Worm (Caenorhabditis elegans) whole organism, L3 larva: ENCODE data around the gene T19H5.7.
"Not testable (repeated sequence)": the region's sequence is repeated elsewhere in the genome, so short reads cannot be mapped to it uniquely, and the experiment has no call there.

Source experiments
- R02D3.7 ChIP-seq: fragments of 150-350 bp; optimal IDR thresholded peaks from 2 replicates; lab custom pipeline; 2014; ENCODE audit warnings: missing biosample characterization, missing genetic modification characterization
- ZK546.5 ChIP-seq: sonication (generic microtip); optimal IDR thresholded peaks from 2 replicates; lab custom pipeline; 2017; ENCODE audit warnings: missing biosample characterization, missing genetic modification characterization
- ama-1 ChIP-seq: fragments of 150-350 bp; optimal IDR thresholded peaks from 2 replicates; lab custom pipeline; 2018
- ceh-16 ChIP-seq: sonication (generic microtip); optimal IDR thresholded peaks from 2 replicates; lab custom pipeline; 2017; ENCODE audit warnings: missing biosample characterization, missing genetic modification characterization
- ceh-82 ChIP-seq: fragments of 150-350 bp; optimal IDR thresholded peaks from 2 replicates; lab custom pipeline; 2014; ENCODE audit warnings: missing biosample characterization, missing genetic modification characterization
- ceh-9 ChIP-seq: sonication (generic microtip); optimal IDR thresholded peaks from 2 replicates; lab custom pipeline; 2018; ENCODE audit warnings: missing biosample characterization, missing genetic modification characterization
- daf-12 ChIP-seq: fragments of 150-350 bp; optimal IDR thresholded peaks from 2 replicates; lab custom pipeline; 2014; ENCODE audit warnings: missing biosample characterization, missing genetic modification reagents, missing genetic modification characterization
- egl-27 ChIP-seq: sonication (generic microtip); optimal IDR thresholded peaks from 4 replicates; lab custom pipeline; 2017; ENCODE audit warnings: missing biosample characterization, missing genetic modification reagents, missing genetic modification characterization
- egl-5 ChIP-seq: fragments of 150-350 bp; optimal IDR thresholded peaks from 2 replicates; lab custom pipeline; 2017; ENCODE audit warnings: missing biosample characterization, missing genetic modification reagents, missing genetic modification characterization, inconsistent platforms
- elt-1 ChIP-seq: fragments of 150-350 bp; optimal IDR thresholded peaks from 2 replicates; lab custom pipeline; 2014; ENCODE audit warnings: missing biosample characterization, missing genetic modification characterization
- eor-1 ChIP-seq, 2 experiments: fragments of 150-350 bp; optimal IDR thresholded peaks; 2 replicates each; lab custom pipeline; 2014 to 2018; ENCODE audit warnings: missing biosample characterization in 2 of 2, missing genetic modification characterization in 2 of 2
- fkh-10 ChIP-seq: sonication (generic microtip); optimal IDR thresholded peaks from 2 replicates; lab custom pipeline; 2017; ENCODE audit warnings: missing biosample characterization, missing genetic modification reagents, missing genetic modification characterization
- fkh-2 ChIP-seq: fragments of 150-350 bp; optimal IDR thresholded peaks from 2 replicates; lab custom pipeline; 2014; ENCODE audit warnings: missing biosample characterization, missing genetic modification reagents, missing genetic modification characterization
- fos-1 ChIP-seq: fragments of 150-350 bp; optimal IDR thresholded peaks from 2 replicates; lab custom pipeline; 2014; ENCODE audit warnings: missing biosample characterization, missing genetic modification characterization
- hmg-11 ChIP-seq: sonication (generic microtip); optimal IDR thresholded peaks from 2 replicates; lab custom pipeline; 2016; ENCODE audit warnings: missing genetic modification characterization, missing compliant biosample characterization
- jun-1 ChIP-seq: fragments of 150-350 bp; optimal IDR thresholded peaks from 2 replicates; lab custom pipeline; 2014; ENCODE audit warnings: missing biosample characterization, missing genetic modification reagents, missing genetic modification characterization
- lin-15B ChIP-seq: fragments of 150-350 bp; optimal IDR thresholded peaks from 2 replicates; lab custom pipeline; 2014; ENCODE audit warnings: missing biosample characterization, missing genetic modification characterization
- lin-39 ChIP-seq: fragments of 150-350 bp; optimal IDR thresholded peaks from 2 replicates; lab custom pipeline; 2018; ENCODE audit warnings: missing biosample characterization, missing genetic modification reagents, missing genetic modification characterization
- mdl-1 ChIP-seq: fragments of 150-350 bp; optimal IDR thresholded peaks from 2 replicates; lab custom pipeline; 2014; ENCODE audit warnings: missing biosample characterization, missing genetic modification characterization
- mml-1 ChIP-seq: fragments of 150-350 bp; sonication (generic microtip); optimal IDR thresholded peaks from 3 replicates; lab custom pipeline; 2014; ENCODE audit warnings: missing biosample characterization, missing genetic modification characterization
- nhr-11 ChIP-seq: fragments of 150-350 bp; optimal IDR thresholded peaks from 2 replicates; lab custom pipeline; 2014; ENCODE audit warnings: missing biosample characterization, missing genetic modification characterization
- nhr-12 ChIP-seq: fragments of 150-350 bp; optimal IDR thresholded peaks from 2 replicates; lab custom pipeline; 2014; ENCODE audit warnings: missing biosample characterization, missing genetic modification characterization
- nhr-23 ChIP-seq: fragments of 150-350 bp; optimal IDR thresholded peaks from 2 replicates; lab custom pipeline; 2014; ENCODE audit warnings: missing biosample characterization, missing genetic modification reagents, missing genetic modification characterization
- nhr-237 ChIP-seq: fragments of 150-350 bp; optimal IDR thresholded peaks from 2 replicates; lab custom pipeline; 2014; ENCODE audit warnings: missing biosample characterization, missing genetic modification characterization
- nhr-28 ChIP-seq: fragments of 150-350 bp; optimal IDR thresholded peaks from 2 replicates; lab custom pipeline; 2014; ENCODE audit warnings: missing biosample characterization, missing genetic modification characterization
- nhr-67 ChIP-seq: fragments of 150-350 bp; optimal IDR thresholded peaks from 2 replicates; lab custom pipeline; 2014; ENCODE audit warnings: missing biosample characterization, missing genetic modification characterization
- nhr-76 ChIP-seq: fragments of 150-350 bp; sonication (generic microtip); optimal IDR thresholded peaks from 5 replicates; lab custom pipeline; 2014; ENCODE audit warnings: missing biosample characterization, missing genetic modification characterization
- nhr-77 ChIP-seq: fragments of 150-350 bp; optimal IDR thresholded peaks from 2 replicates; lab custom pipeline; 2014; ENCODE audit warnings: missing biosample characterization, missing genetic modification characterization
- pqm-1 ChIP-seq: fragments of 150-350 bp; optimal IDR thresholded peaks from 2 replicates; lab custom pipeline; 2017; ENCODE audit warnings: missing biosample characterization, missing genetic modification characterization, inconsistent platforms
- skn-1 ChIP-seq: fragments of 150-350 bp; optimal IDR thresholded peaks from 2 replicates; lab custom pipeline; 2014; ENCODE audit warnings: missing biosample characterization, missing genetic modification characterization
- tbx-2 ChIP-seq: sonication (generic microtip); optimal IDR thresholded peaks from 2 replicates; lab custom pipeline; 2016; ENCODE audit warnings: mild to moderate bottlenecking, missing genetic modification characterization, missing compliant biosample characterization
- unc-39 ChIP-seq: sonication (generic microtip); optimal IDR thresholded peaks from 4 replicates; lab custom pipeline; 2017; ENCODE audit warnings: missing biosample characterization, missing genetic modification characterization
- unc-62 ChIP-seq: fragments of 150-350 bp; sonication (generic microtip); optimal IDR thresholded peaks from 4 replicates; lab custom pipeline; 2014; ENCODE audit warnings: missing biosample characterization, missing genetic modification reagents, missing genetic modification characterization
- zag-1 ChIP-seq: fragments of 150-350 bp; optimal IDR thresholded peaks from 2 replicates; lab custom pipeline; 2014; ENCODE audit warnings: missing biosample characterization, missing genetic modification characterization
- ztf-11 ChIP-seq: fragments of 150-350 bp; optimal IDR thresholded peaks from 2 replicates; lab custom pipeline; 2014; ENCODE audit warnings: missing biosample characterization, missing genetic modification characterization
- ztf-4 ChIP-seq: fragments of 150-350 bp; optimal IDR thresholded peaks from 2 replicates; lab custom pipeline; 2014; ENCODE audit warnings: missing biosample characterization, missing genetic modification characterization

Gene T19H5.7

DNA sequence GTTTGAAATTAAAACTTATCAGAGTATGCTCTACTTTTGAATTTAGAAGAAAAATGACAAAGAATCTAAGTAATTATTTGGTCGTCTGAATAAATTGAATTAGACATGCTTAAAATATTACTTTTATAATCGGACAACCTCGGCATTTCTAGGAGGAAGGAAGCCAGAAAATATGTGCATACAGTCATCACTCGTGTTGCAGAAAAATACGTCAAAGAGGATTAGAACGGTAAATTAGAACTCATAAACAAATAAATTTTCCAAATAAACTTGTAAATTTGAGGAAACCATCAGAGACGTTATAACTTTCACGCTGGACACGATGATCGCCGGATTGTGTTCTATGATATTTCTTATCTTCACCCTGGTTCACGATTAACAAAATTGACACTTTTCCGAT lies 25.6 kb downstream of the T19H5.7 start, which contains the start of gene chil-19:
chil-19 (minus strand) TSS at position 101 of the 400 bp plus-strand sequence.
- no peak for TF ChIP-seq fkh-2 (tag; lab: Kevin White, UChicago)
- TF ChIP-seq, all 47 proteins: peak for 0

ce11 chrII:9452172-9452571 lies 27.7 kb downstream of the T19H5.7 start, which contains the start of gene R09D1.12:
R09D1.12 (minus strand) TSS chrII:9452272.
- TF ChIP-seq ama-1 (lab: Kevin White, UChicago); nhr-12; ZK546.5 (tag; lab: Kevin White, UChicago): not testable (repeated sequence)

DNA sequence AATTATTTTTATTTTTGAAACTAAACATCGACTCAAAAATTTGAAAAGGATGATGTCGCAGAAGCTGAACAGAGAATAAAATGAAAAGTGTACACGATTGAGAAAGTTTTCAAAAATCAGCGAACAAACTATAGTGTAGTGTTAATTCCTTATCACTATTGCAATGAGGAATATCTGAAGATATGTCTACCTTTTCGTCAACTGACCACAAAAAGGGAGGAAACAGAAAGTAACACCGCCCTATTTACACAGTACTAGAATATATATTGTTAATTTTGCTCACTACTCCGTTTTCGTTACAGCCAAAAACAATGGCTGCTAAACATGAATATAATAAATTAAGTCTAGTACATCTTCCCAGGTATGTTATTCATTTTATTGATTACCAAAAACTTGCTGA lies 31.9 kb downstream of the T19H5.7 start, which contains the start of gene chil-18:
chil-18 (plus strand) TSS at position 301 of the 400 bp plus-strand sequence.
- no peak for TF ChIP-seq egl-5 (tag; lab: Kevin White, UChicago)
- TF ChIP-seq ztf-4 (tag; lab: Kevin White, UChicago), result no peak
- no peak for TF ChIP-seq hmg-11 (tag; lab: Kevin White, UChicago)
- no peak for TF ChIP-seq nhr-76 (tag; lab: Kevin White, UChicago)
- no peak for TF ChIP-seq ZK546.5 (tag; lab: Kevin White, UChicago)
- no peak for TF ChIP-seq nhr-77 (tag; lab: Kevin White, UChicago)
- no peak for TF ChIP-seq ama-1 (lab: Kevin White, UChicago)
- TF ChIP-seq mdl-1 (tag; lab: Kevin White, UChicago), result no peak
- no peak for TF ChIP-seq pqm-1 (tag; lab: Kevin White, UChicago)
- no peak for TF ChIP-seq skn-1
- TF ChIP-seq fkh-10, result no peak
- TF ChIP-seq nhr-28 (tag; lab: Kevin White, UChicago), result no peak

ce11 chrII:9445368-9445767 lies 34.5 kb downstream of the T19H5.7 start, which contains the start of gene R09D1.13:
R09D1.13 (minus strand) TSS chrII:9445468.
- TF ChIP-seq ceh-82 (tag; lab: Kevin White, UChicago) (no peak), R02D3.7 (no peak), fkh-10 (no peak), mdl-1 (tag; lab: Kevin White, UChicago) (no peak), pqm-1 (tag; lab: Kevin White, UChicago) (no peak), tbx-2 (no peak)
- TF ChIP-seq, all 47 proteins: peak for 0

DNA sequence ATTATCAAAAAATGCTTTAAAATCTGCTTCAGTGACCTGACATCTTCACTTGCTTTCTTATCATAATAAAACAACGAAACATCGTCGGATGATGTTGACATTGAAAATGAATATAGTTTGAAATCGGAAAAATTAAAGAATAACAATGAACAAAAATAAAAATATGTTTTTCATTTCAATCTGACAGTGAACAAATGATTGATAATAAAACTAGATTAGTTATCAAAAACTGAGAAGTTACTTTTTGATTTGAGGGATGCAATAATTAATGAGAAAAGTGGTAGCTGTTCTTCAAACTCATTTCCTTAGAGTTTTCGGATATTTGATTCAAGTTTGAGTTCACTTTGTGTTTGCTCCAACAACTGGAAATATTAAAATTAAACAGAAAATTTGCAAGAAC lies 36.4 kb downstream of the T19H5.7 start, which contains the start of gene chil-15:
chil-15 (minus strand) TSS at position 101 of the 400 bp plus-strand sequence.
- TF ChIP-seq fos-1 (tag; lab: Kevin White, UChicago) (no peak), nhr-67 (tag; lab: Kevin White, UChicago) (no peak), mdl-1 (tag; lab: Kevin White, UChicago) (no peak)

DNA sequence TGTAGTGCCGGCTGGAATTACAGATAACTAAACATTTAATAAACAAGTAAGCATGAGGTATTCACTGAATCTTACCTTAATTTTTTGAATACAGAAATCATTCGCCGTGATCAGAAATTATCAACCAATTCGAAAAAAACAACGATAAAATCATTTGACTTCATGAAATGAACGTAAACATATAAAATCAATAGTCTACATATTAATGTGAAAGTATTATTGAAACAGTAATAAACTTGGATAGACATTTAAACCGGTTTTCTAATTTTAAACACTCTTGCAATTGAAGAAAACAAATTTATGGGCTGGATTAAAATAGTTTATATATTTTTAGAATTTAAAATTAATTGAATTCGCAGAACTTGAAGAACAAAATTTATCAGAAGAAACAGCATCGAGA lies 38.1 kb downstream of the T19H5.7 start, which contains the start of gene chil-16:
chil-16 (minus strand) TSS at position 101 of the 400 bp plus-strand sequence.
- TF ChIP-seq jun-1 (tag; lab: Kevin White, UChicago) (no peak), elt-1 (tag; lab: Kevin White, UChicago) (no peak), pqm-1 (tag; lab: Kevin White, UChicago) (no peak), tbx-2 (no peak), fkh-10 (no peak), ceh-9 (tag; lab: Kevin White, UChicago) (no peak), R02D3.7 (no peak), zag-1 (no peak), mml-1 (tag; lab: Kevin White, UChicago) (no peak), egl-27 (tag; lab: Kevin White, UChicago) (no peak), ztf-11 (no peak), ceh-16 (no peak), lin-39 (no peak)

ce11 chrII:9440060-9440459 lies 39.8 kb downstream of the T19H5.7 start, which contains the start of gene chil-17:
chil-17 (minus strand) TSS chrII:9440160.
- TF ChIP-seq fkh-10 (no peak), unc-62 (no peak), tbx-2 (no peak), fos-1 (tag; lab: Kevin White, UChicago) (no peak), nhr-11 (tag; lab: Kevin White, UChicago) (no peak), ztf-4 (tag; lab: Kevin White, UChicago) (no peak), elt-1 (tag; lab: Kevin White, UChicago) (no peak), lin-15B (tag; lab: Kevin White, UChicago) (no peak), lin-39 (no peak), daf-12 (no peak), eor-1 (tag; optimal IDR thresholded peaks at IDR 0.05; lab: Kevin White, UChicago) (no peak), R02D3.7 (no peak), zag-1 (no peak), nhr-67 (tag; lab: Kevin White, UChicago) (no peak), jun-1 (tag; lab: Kevin White, UChicago) (no peak), nhr-237 (no peak), unc-39 (no peak), ZK546.5 (tag; lab: Kevin White, UChicago) (no peak), nhr-76 (tag; lab: Kevin White, UChicago) (no peak), nhr-23 (tag; lab: Kevin White, UChicago) (no peak)
